Fruit fly (Drosophila melanogaster) whole organism, adult: ENCODE results near the gene CG33271.

Source experiments
- CG11617 ChIP-seq: fragments of 200-800 bp; sonication (Bioruptor generic); optimal IDR thresholded peaks from 2 replicates; lab custom pipeline; 2017; ENCODE audit warnings: mild to moderate bottlenecking, missing biosample characterization, missing genetic modification reagents, missing genetic modification characterization
- CG12768 ChIP-seq: fragments of 200-800 bp; sonication (Bioruptor generic); optimal IDR thresholded peaks from 2 replicates; lab custom pipeline; 2017; ENCODE audit warnings: missing biosample characterization, missing genetic modification characterization, mild to moderate bottlenecking, moderate library complexity, missing genetic modification reagents
- CG1620 ChIP-seq: fragments of 200-800 bp; sonication (Bioruptor generic); optimal IDR thresholded peaks from 2 replicates; lab custom pipeline; 2016; ENCODE audit warnings: missing biosample characterization, missing genetic modification characterization
- CG5204 ChIP-seq: fragments of 200-800 bp; sonication (Bioruptor generic); optimal IDR thresholded peaks from 2 replicates; lab custom pipeline; 2016; ENCODE audit warnings: missing biosample characterization, missing genetic modification characterization
- CG7045 ChIP-seq: fragments of 200-800 bp; sonication (Bioruptor generic); optimal IDR thresholded peaks from 2 replicates; lab custom pipeline; 2017; ENCODE audit warnings: missing biosample characterization, mild to moderate bottlenecking, missing genetic modification characterization
- Crg-1 ChIP-seq: fragments of 200-800 bp; sonication (Bioruptor generic); optimal IDR thresholded peaks from 2 replicates; lab custom pipeline; 2016; ENCODE audit warnings: missing biosample characterization, missing genetic modification characterization
- Hr96 ChIP-seq: fragments of 200-800 bp; sonication (Bioruptor generic); optimal IDR thresholded peaks from 2 replicates; lab custom pipeline; 2016; ENCODE audit warnings: missing biosample characterization, missing genetic modification characterization
- kay ChIP-seq: fragments of 200-800 bp; sonication (Bioruptor generic); peaks from one replicate; lab custom pipeline; 2016; ENCODE audit warnings: missing biosample characterization, missing genetic modification characterization, borderline replicate concordance
- ovo ChIP-seq: fragments of 200-800 bp; sonication (Bioruptor generic); optimal IDR thresholded peaks from 2 replicates; lab custom pipeline; 2016; ENCODE audit warnings: missing biosample characterization, missing genetic modification characterization

DNA sequence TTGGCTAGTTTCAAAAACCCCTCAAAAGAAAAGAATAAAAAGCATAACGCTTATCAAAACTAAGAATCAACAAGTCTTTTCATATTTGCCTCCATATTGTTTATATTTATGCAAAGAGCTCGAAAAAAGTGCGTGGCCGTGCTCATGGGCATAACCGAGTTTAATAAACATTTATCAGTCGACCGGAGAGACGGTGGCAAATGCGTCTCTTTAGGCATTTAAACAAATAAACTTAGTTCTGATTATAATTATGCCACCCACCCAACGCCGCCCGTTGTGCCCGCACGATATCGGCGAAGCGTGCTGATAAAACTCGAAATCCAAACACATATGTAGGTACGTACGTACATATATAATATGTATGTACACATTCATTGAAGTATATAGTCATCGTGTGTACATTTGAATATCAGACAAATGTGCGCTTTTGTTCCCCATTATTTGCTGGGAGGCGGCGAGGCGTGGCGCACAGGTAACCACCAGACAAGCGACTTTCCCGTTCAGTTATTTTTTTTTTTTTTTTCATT, 48.8 kb downstream of the CG33271 start:
- TF ChIP-seq CG7045 (GFP tag; lab: Kevin White, UChicago) (peak; percentile 53), CG11617 (GFP tag; lab: Kevin White, UChicago) (no peak), CG5204 (GFP tag; lab: Kevin White, UChicago) (no peak), CG1620 (GFP tag; lab: Kevin White, UChicago) (no peak), Crg-1 (peak; percentile 39), ovo (peak; percentile 38), kay (GFP tag; lab: Kevin White, UChicago) (no peak), Hr96 (no peak), CG12768 (peak; percentile 46)
